ENCODE assay signal across 1 fruit fly cellular context in the genomic region with DNA sequence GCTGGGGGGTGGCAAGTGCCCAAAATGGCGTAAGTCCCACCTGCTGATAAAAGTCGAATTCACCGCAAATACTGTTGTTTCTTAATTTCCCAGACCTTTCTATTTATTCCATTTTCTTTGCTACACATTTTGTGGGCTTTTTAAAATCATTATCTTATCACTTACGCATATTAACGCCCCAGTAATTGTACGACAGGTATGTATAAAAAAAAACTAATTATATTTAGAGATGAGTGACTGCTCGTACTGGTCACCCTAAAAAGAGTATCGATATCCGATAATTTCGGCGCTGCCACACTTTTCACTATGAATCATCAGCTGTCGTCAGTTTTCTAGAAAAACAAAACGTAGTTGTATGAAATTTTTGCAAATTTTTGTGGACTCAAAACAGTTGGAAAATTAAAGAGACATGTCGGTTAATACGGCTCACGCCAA.
TF ChIP-seq lines count a peak whose summit lies in the region.

A gene (minus strand): TSS at position 251 of the 435 bp plus-strand sequence.
A gene (plus strand): TSS at position 299 of the 435 bp plus-strand sequence.

TF ChIP-seq in whole organism, embryonic, 481 proteins besides CTCF, POLR2A, EP300 and RAD21 (continued from another document and continues in another):
- TF ChIP-seq CG1832 (GFP tag; optimal IDR thresholded peaks at IDR 0.05; lab: Kevin White, UChicago): no peak
- TF ChIP-seq tll (GFP tag; optimal IDR thresholded peaks at IDR 0.05; lab: Kevin White, UChicago): no peak
- TF ChIP-seq bsh (GFP tag; optimal IDR thresholded peaks at IDR 0.05; lab: Kevin White, UChicago): peak in 1 of 2 experiments; percentile 48
- peak; percentile 37 for TF ChIP-seq nau (GFP tag; optimal IDR thresholded peaks at IDR 0.05; lab: Kevin White, UChicago)
- peak; percentile 54 for TF ChIP-seq psq (GFP tag; optimal IDR thresholded peaks at IDR 0.05; lab: Kevin White, UChicago)
- TF ChIP-seq CG9817 (tag; optimal IDR thresholded peaks at IDR 0.05; lab: Kevin White, UChicago): no peak
- TF ChIP-seq Atf3 (GFP tag; optimal IDR thresholded peaks at IDR 0.05; lab: Kevin White, UChicago): peak; percentile 16
- TF ChIP-seq Dip2 (GFP tag; IDR thresholded peaks at IDR 0.05; lab: Robert Waterston, UW): no peak
- no peak for TF ChIP-seq gcm2 (GFP tag; optimal IDR thresholded peaks at IDR 0.05; lab: Kevin White, UChicago)
- peak; percentile 94 for TF ChIP-seq trem (tag; optimal IDR thresholded peaks at IDR 0.05; lab: Kevin White, UChicago)
- TF ChIP-seq CG3407 (GFP tag; optimal IDR thresholded peaks at IDR 0.05; lab: Kevin White, UChicago): no peak
- no peak for TF ChIP-seq Myb (GFP tag; optimal IDR thresholded peaks at IDR 0.05; lab: Kevin White, UChicago)
- TF ChIP-seq Fer3 (tag; optimal IDR thresholded peaks at IDR 0.05; lab: Kevin White, UChicago): no peak
- TF ChIP-seq Hsf (GFP tag; optimal IDR thresholded peaks at IDR 0.05; lab: Kevin White, UChicago): peak; percentile 28
- TF ChIP-seq CG13296 (GFP tag; optimal IDR thresholded peaks at IDR 0.05; lab: Kevin White, UChicago): peak; percentile 8
- no peak for TF ChIP-seq ash1 (GFP tag; optimal IDR thresholded peaks at IDR 0.05; lab: Kevin White, UChicago)
- TF ChIP-seq CG17829 (tag; optimal IDR thresholded peaks at IDR 0.05; lab: Kevin White, UChicago): peak; percentile 41
- TF ChIP-seq Ets97D (GFP tag; optimal IDR thresholded peaks at IDR 0.05; lab: Kevin White, UChicago): peak; percentile 77
- no peak for TF ChIP-seq zf30C (GFP tag; optimal IDR thresholded peaks at IDR 0.05; lab: Kevin White, UChicago)
- TF ChIP-seq luna (GFP tag; optimal IDR thresholded peaks at IDR 0.05; lab: Kevin White, UChicago): no peak
- TF ChIP-seq CG10431 (GFP tag; optimal IDR thresholded peaks at IDR 0.05; lab: Kevin White, UChicago): peak; percentile 21
- no peak for TF ChIP-seq CG8290 (GFP tag; optimal IDR thresholded peaks at IDR 0.05; lab: Kevin White, UChicago)
- no peak for TF ChIP-seq CG8290 (tag; optimal IDR thresholded peaks at IDR 0.05; lab: Kevin White, UChicago)
- TF ChIP-seq ranshi (GFP tag; IDR thresholded peaks at IDR 0.05; lab: Robert Waterston, UW): peak; percentile 83; the same call in 1 of the 2 replicates
- peak; percentile 66 for TF ChIP-seq MBD-R2 (GFP tag; IDR thresholded peaks at IDR 0.05; lab: Robert Waterston, UW)
- no peak for TF ChIP-seq az2 (GFP tag; optimal IDR thresholded peaks at IDR 0.05; lab: Kevin White, UChicago)
- no peak for TF ChIP-seq org-1 (GFP tag; optimal IDR thresholded peaks at IDR 0.05; lab: Kevin White, UChicago)
- TF ChIP-seq Mes4 (GFP tag; optimal IDR thresholded peaks at IDR 0.05; lab: Kevin White, UChicago): no peak
- TF ChIP-seq dimm (GFP tag; IDR thresholded peaks at IDR 0.05; lab: Robert Waterston, UW): no peak
- TF ChIP-seq amos (GFP tag; IDR thresholded peaks at IDR 0.05; lab: Robert Waterston, UW; ENCODE audit: partially characterized antibody): peak; percentile 60; the same call in 1 of the 2 replicates
- peak; percentile 30; the same call in 1 of the 2 replicates for TF ChIP-seq tna (GFP tag; IDR thresholded peaks at IDR 0.05; lab: Robert Waterston, UW; ENCODE audit: partially characterized antibody)
- peak in 1 of 2 experiments; percentile 71 for TF ChIP-seq Pdp1 (GFP tag; optimal IDR thresholded peaks at IDR 0.05; lab: Kevin White, UChicago)
- no peak for TF ChIP-seq zfh1 (GFP tag; IDR thresholded peaks at IDR 0.05; lab: Robert Waterston, UW)
- peak; percentile 33 for TF ChIP-seq CG9437 (GFP tag; optimal IDR thresholded peaks at IDR 0.05; lab: Kevin White, UChicago)
- no peak for TF ChIP-seq CG10366 (GFP tag; IDR thresholded peaks at IDR 0.05; lab: Robert Waterston, UW)
- TF ChIP-seq kah (GFP tag; optimal IDR thresholded peaks at IDR 0.05; lab: Kevin White, UChicago): peak; percentile 88
- TF ChIP-seq ems (GFP tag; optimal IDR thresholded peaks at IDR 0.05; lab: Kevin White, UChicago): no peak
- TF ChIP-seq Sry-β (GFP tag; optimal IDR thresholded peaks at IDR 0.05; lab: Kevin White, UChicago): peak; percentile 34
- peak; percentile 30 for TF ChIP-seq Xbp1 (GFP tag; optimal IDR thresholded peaks at IDR 0.05; lab: Kevin White, UChicago)
- peak; percentile 14 for TF ChIP-seq Dp (GFP tag; optimal IDR thresholded peaks at IDR 0.05; lab: Kevin White, UChicago)
- no peak for TF ChIP-seq CG31441 (GFP tag; IDR thresholded peaks at IDR 0.05; lab: Robert Waterston, UW)
- TF ChIP-seq CG12104 (GFP tag; optimal IDR thresholded peaks at IDR 0.05; lab: Kevin White, UChicago): no peak
- peak; percentile 62 for TF ChIP-seq lbe (GFP tag; optimal IDR thresholded peaks at IDR 0.05; lab: Kevin White, UChicago)
- no peak for TF ChIP-seq Camta (GFP tag; optimal IDR thresholded peaks at IDR 0.05; lab: Kevin White, UChicago)
- TF ChIP-seq mam (GFP tag; optimal IDR thresholded peaks at IDR 0.05; lab: Kevin White, UChicago): peak; percentile 2
- TF ChIP-seq Med (GFP tag; lab: Kevin White, UChicago): peak; percentile 62
- no peak for TF ChIP-seq Trl (optimal IDR thresholded peaks at IDR 0.05; lab: Kevin White, UChicago)
- TF ChIP-seq Trl (GFP tag; optimal IDR thresholded peaks at IDR 0.05; lab: Kevin White, UChicago): no peak
- TF ChIP-seq CG34422 (GFP tag; IDR thresholded peaks at IDR 0.05; lab: Robert Waterston, UW): peak; percentile 49; the same call in 1 of the 3 replicates
- no peak for TF ChIP-seq fd64A (GFP tag; optimal IDR thresholded peaks at IDR 0.05; lab: Kevin White, UChicago)
- TF ChIP-seq ftz-f1 (GFP tag; optimal IDR thresholded peaks at IDR 0.05; lab: Kevin White, UChicago): no peak
- no peak for TF ChIP-seq Elba2 (GFP tag; optimal IDR thresholded peaks at IDR 0.05; lab: Kevin White, UChicago)
- no peak for TF ChIP-seq CG7745 (tag; optimal IDR thresholded peaks at IDR 0.05; lab: Kevin White, UChicago)
- no peak for TF ChIP-seq Hmx (GFP tag; optimal IDR thresholded peaks at IDR 0.05; lab: Kevin White, UChicago)
- peak; percentile 48; the same call in 1 of the 3 replicates for TF ChIP-seq CG16813 (GFP tag; IDR thresholded peaks at IDR 0.05; lab: Robert Waterston, UW; ENCODE audit: partially characterized antibody)
- no peak for TF ChIP-seq lilli (GFP tag; optimal IDR thresholded peaks at IDR 0.05; lab: Kevin White, UChicago)
- TF ChIP-seq H2.0 (GFP tag; IDR thresholded peaks at IDR 0.05; lab: Robert Waterston, UW): no peak
- TF ChIP-seq CG9797 (GFP tag; optimal IDR thresholded peaks at IDR 0.05; lab: Kevin White, UChicago): peak; percentile 24
- no peak for TF ChIP-seq CG31388 (GFP tag; optimal IDR thresholded peaks at IDR 0.05; lab: Kevin White, UChicago)
- TF ChIP-seq CG11723 (GFP tag; optimal IDR thresholded peaks at IDR 0.05; lab: Kevin White, UChicago): no peak
- peak; percentile 90 for TF ChIP-seq CG4617 (GFP tag; optimal IDR thresholded peaks at IDR 0.05; lab: Kevin White, UChicago; ENCODE audit: borderline replicate concordance)
- no peak for TF ChIP-seq CG15479 (GFP tag; optimal IDR thresholded peaks at IDR 0.05; lab: Kevin White, UChicago)
- peak; percentile 39; the same call in 1 of the 2 replicates for TF ChIP-seq hbn (GFP tag; IDR thresholded peaks at IDR 0.05; lab: Robert Waterston, UW; ENCODE audit: partially characterized antibody)
- TF ChIP-seq tin (GFP tag; optimal IDR thresholded peaks at IDR 0.05; lab: Kevin White, UChicago): no peak
- peak; percentile 97 for TF ChIP-seq zen (tag; optimal IDR thresholded peaks at IDR 0.05; lab: Kevin White, UChicago)
- TF ChIP-seq CG11247 (GFP tag; IDR thresholded peaks at IDR 0.05; lab: Robert Waterston, UW): no peak
- peak; percentile 89 for TF ChIP-seq CG12659 (GFP tag; optimal IDR thresholded peaks at IDR 0.05; lab: Kevin White, UChicago)
- peak; percentile 31 for TF ChIP-seq CG33213 (GFP tag; optimal IDR thresholded peaks at IDR 0.05; lab: Kevin White, UChicago)
- no peak for TF ChIP-seq hb (GFP tag; IDR thresholded peaks at IDR 0.05; lab: Robert Waterston, UW; ENCODE audit: partially characterized antibody)
- TF ChIP-seq knrl (GFP tag; IDR thresholded peaks at IDR 0.05; lab: Robert Waterston, UW; ENCODE audit: partially characterized antibody): 0 out of 3 replicates have a peak, but pooled peaks have one; percentile 54
- no peak for TF ChIP-seq TFAM (GFP tag; optimal IDR thresholded peaks at IDR 0.05; lab: Kevin White, UChicago)
- peak; percentile 35 for TF ChIP-seq CG30020 (tag; optimal IDR thresholded peaks at IDR 0.05; lab: Kevin White, UChicago)
- no peak for TF ChIP-seq CG7928 (GFP tag; optimal IDR thresholded peaks at IDR 0.05; lab: Kevin White, UChicago)
- TF ChIP-seq Opbp (GFP tag; IDR thresholded peaks at IDR 0.05; lab: Robert Waterston, UW; ENCODE audit: partially characterized antibody): peak; percentile 76
- no peak for TF ChIP-seq Ptx1 (GFP tag; IDR thresholded peaks at IDR 0.05; lab: Robert Waterston, UW)
- TF ChIP-seq cato (GFP tag; optimal IDR thresholded peaks at IDR 0.05; lab: Kevin White, UChicago; ENCODE audit: borderline replicate concordance): no peak
- TF ChIP-seq CG31365 (tag; optimal IDR thresholded peaks at IDR 0.05; lab: Kevin White, UChicago): no peak
- TF ChIP-seq CG8924 (tag; optimal IDR thresholded peaks at IDR 0.05; lab: Kevin White, UChicago): no peak
- no peak for TF ChIP-seq E2f1 (GFP tag; IDR thresholded peaks at IDR 0.05; lab: Robert Waterston, UW)
- no peak for TF ChIP-seq pb (GFP tag; optimal IDR thresholded peaks at IDR 0.05; lab: Kevin White, UChicago)
- TF ChIP-seq cas (GFP tag; IDR thresholded peaks at IDR 0.05; lab: Robert Waterston, UW): no peak
- TF ChIP-seq Gug (GFP tag; IDR thresholded peaks at IDR 0.05; lab: Robert Waterston, UW): no peak
- TF ChIP-seq ara (GFP tag; IDR thresholded peaks at IDR 0.05; lab: Robert Waterston, UW): no peak
- TF ChIP-seq sc (optimal IDR thresholded peaks at IDR 0.05; lab: Kevin White, UChicago): no peak
- no peak for TF ChIP-seq sc (GFP tag; optimal IDR thresholded peaks at IDR 0.05; lab: Kevin White, UChicago)
- no peak for TF ChIP-seq Bdp1 (GFP tag; optimal IDR thresholded peaks at IDR 0.05; lab: Kevin White, UChicago)
- peak; percentile 72 for TF ChIP-seq CG3281 (GFP tag; optimal IDR thresholded peaks at IDR 0.05; lab: Kevin White, UChicago)
- no peak for TF ChIP-seq CG17385 (GFP tag; optimal IDR thresholded peaks at IDR 0.05; lab: Kevin White, UChicago)
- TF ChIP-seq crp (GFP tag; optimal IDR thresholded peaks at IDR 0.05; lab: Kevin White, UChicago): peak; percentile 34 to 90
- TF ChIP-seq CG33557 (GFP tag; optimal IDR thresholded peaks at IDR 0.05; lab: Kevin White, UChicago): no peak
- TF ChIP-seq CG12744 (GFP tag; optimal IDR thresholded peaks at IDR 0.05; lab: Kevin White, UChicago): no peak
- TF ChIP-seq CG17612 (GFP tag; IDR thresholded peaks at IDR 0.05; lab: Robert Waterston, UW): no peak
- no peak for TF ChIP-seq Mad (GFP tag; optimal IDR thresholded peaks at IDR 0.05; lab: Kevin White, UChicago)
- peak; percentile 89 for TF ChIP-seq Sry-δ (GFP tag; optimal IDR thresholded peaks at IDR 0.05; lab: Kevin White, UChicago)
- TF ChIP-seq stwl (tag; optimal IDR thresholded peaks at IDR 0.05; lab: Kevin White, UChicago): peak; percentile 97
- no peak for TF ChIP-seq pfk (GFP tag; optimal IDR thresholded peaks at IDR 0.05; lab: Kevin White, UChicago)
- TF ChIP-seq mirr (GFP tag; optimal IDR thresholded peaks at IDR 0.05; lab: Kevin White, UChicago): peak; percentile 25
- peak; percentile 61 for TF ChIP-seq Scr (GFP tag; IDR thresholded peaks at IDR 0.05; lab: Robert Waterston, UW; ENCODE audit: partially characterized antibody)
- TF ChIP-seq salm (tag; optimal IDR thresholded peaks at IDR 0.05; lab: Kevin White, UChicago): no peak
- peak; percentile 98 for TF ChIP-seq abd-A (tag; optimal IDR thresholded peaks at IDR 0.05; lab: Kevin White, UChicago)
- no peak for TF ChIP-seq CG17802 (tag; optimal IDR thresholded peaks at IDR 0.05; lab: Kevin White, UChicago)
- TF ChIP-seq Poxn (GFP tag; IDR thresholded peaks at IDR 0.05; lab: Robert Waterston, UW): no peak
- no peak for TF ChIP-seq PHDP (tag; optimal IDR thresholded peaks at IDR 0.05; lab: Kevin White, UChicago)
- no peak for TF ChIP-seq CG6272 (GFP tag; IDR thresholded peaks at IDR 0.05; lab: Robert Waterston, UW)
- peak; percentile 29 for TF ChIP-seq Max (GFP tag; optimal IDR thresholded peaks at IDR 0.05; lab: Kevin White, UChicago)
- TF ChIP-seq CG10267 (tag; optimal IDR thresholded peaks at IDR 0.05; lab: Kevin White, UChicago): peak; percentile 59
- peak; percentile 60 for TF ChIP-seq Bgb (GFP tag; IDR thresholded peaks at IDR 0.05; lab: Robert Waterston, UW; ENCODE audit: partially characterized antibody)
- no peak for TF ChIP-seq CG1024 (GFP tag; IDR thresholded peaks at IDR 0.05; lab: Robert Waterston, UW)
- no peak for TF ChIP-seq stc (GFP tag; IDR thresholded peaks at IDR 0.05; lab: Robert Waterston, UW)
- peak; percentile 39 for TF ChIP-seq gro (GFP tag; optimal IDR thresholded peaks at IDR 0.05; lab: Kevin White, UChicago)
- peak; percentile 1 for TF ChIP-seq CG18011 (GFP tag; optimal IDR thresholded peaks at IDR 0.05; lab: Kevin White, UChicago)
- TF ChIP-seq ase (GFP tag; IDR thresholded peaks at IDR 0.05; lab: Robert Waterston, UW): no peak
- no peak for TF ChIP-seq ind (GFP tag; optimal IDR thresholded peaks at IDR 0.05; lab: Kevin White, UChicago)
- TF ChIP-seq HHEX (GFP tag; optimal IDR thresholded peaks at IDR 0.05; lab: Kevin White, UChicago): no peak
- TF ChIP-seq CG1792 (GFP tag; optimal IDR thresholded peaks at IDR 0.05; lab: Kevin White, UChicago): no peak
- TF ChIP-seq CG34224 (GFP tag; IDR thresholded peaks at IDR 0.05; lab: Robert Waterston, UW; ENCODE audit: partially characterized antibody): peak; percentile 49
- TF ChIP-seq CG2120 (GFP tag; optimal IDR thresholded peaks at IDR 0.05; lab: Kevin White, UChicago): peak; percentile 19
- TF ChIP-seq CG13123 (GFP tag; optimal IDR thresholded peaks at IDR 0.05; lab: Kevin White, UChicago): no peak
- no peak for TF ChIP-seq Lim3 (GFP tag; IDR thresholded peaks at IDR 0.05; lab: Robert Waterston, UW)
- no peak for TF ChIP-seq Sox100B (GFP tag; optimal IDR thresholded peaks at IDR 0.05; lab: Kevin White, UChicago)
- peak; percentile 17 for TF ChIP-seq CG13624 (GFP tag; optimal IDR thresholded peaks at IDR 0.05; lab: Kevin White, UChicago)
- TF ChIP-seq CG14710 (tag; optimal IDR thresholded peaks at IDR 0.05; lab: Kevin White, UChicago): peak; percentile 62
- TF ChIP-seq seq (GFP tag; IDR thresholded peaks at IDR 0.05; lab: Robert Waterston, UW): no peak
- TF ChIP-seq CG2712 (tag; optimal IDR thresholded peaks at IDR 0.05; lab: Kevin White, UChicago): peak; percentile 45
- no peak for TF ChIP-seq CG17359 (tag; optimal IDR thresholded peaks at IDR 0.05; lab: Kevin White, UChicago)
- TF ChIP-seq CG18262 (tag; optimal IDR thresholded peaks at IDR 0.05; lab: Kevin White, UChicago): no peak
- no peak for TF ChIP-seq unpg (GFP tag; optimal IDR thresholded peaks at IDR 0.05; lab: Kevin White, UChicago)
- no peak for TF ChIP-seq CG5953 (GFP tag; IDR thresholded peaks at IDR 0.05; lab: Robert Waterston, UW)
